Fruit fly (Drosophila melanogaster) whole organism, embryonic: ENCODE results near the gene gkt.

Source experiments
- ATbp ChIP-seq: fragments of 200-800 bp; sonication (Bioruptor generic); optimal IDR thresholded peaks from 2 replicates; lab custom pipeline; 2017; ENCODE audit warnings: missing biosample characterization, mild to moderate bottlenecking, missing genetic modification characterization, missing genetic modification reagents
- Bdp1 ChIP-seq: fragments of 200-800 bp; sonication (Bioruptor generic); optimal IDR thresholded peaks from 3 replicates; lab custom pipeline; 2016; ENCODE audit warnings: missing biosample characterization, missing genetic modification characterization
- CG10431 ChIP-seq: fragments of 200-800 bp; sonication (Bioruptor generic); optimal IDR thresholded peaks from 3 replicates; lab custom pipeline; 2018; ENCODE audit warnings: missing biosample characterization, mild to moderate bottlenecking, missing genetic modification characterization
- CG1233 ChIP-seq: fragments of 200-800 bp; sonication (Bioruptor generic); optimal IDR thresholded peaks from 4 replicates; lab custom pipeline; 2018; ENCODE audit warnings: missing biosample characterization, mild to moderate bottlenecking, missing genetic modification characterization
- CG13775 ChIP-seq: fragments of 200-800 bp; sonication (Bioruptor generic); optimal IDR thresholded peaks from 3 replicates; lab custom pipeline; 2017; ENCODE audit warnings: missing biosample characterization, mild to moderate bottlenecking, missing genetic modification characterization
- CG1647 ChIP-seq: fragments of 200-800 bp; sonication (Bioruptor generic); optimal IDR thresholded peaks from 3 replicates; lab custom pipeline; 2016; ENCODE audit warnings: missing biosample characterization, missing genetic modification characterization
- CG16863 ChIP-seq: fragments of 200-800 bp; sonication (Bioruptor generic); optimal IDR thresholded peaks from 3 replicates; lab custom pipeline; 2016; ENCODE audit warnings: missing biosample characterization, missing genetic modification characterization
- CG17328 ChIP-seq: fragments of 200-800 bp; sonication (Bioruptor generic); IDR thresholded peaks from 2 replicates; pipeline ENCODE4 v1.3.6; 2022; ENCODE audit warnings: missing biosample characterization, missing genetic modification characterization
- CG2199 ChIP-seq: fragments of 200-800 bp; sonication (Bioruptor generic); IDR thresholded peaks from 3 replicates; pipeline ENCODE4 v1.3.6; 2022; ENCODE audit warnings: missing biosample characterization, missing genetic modification characterization
- CG30403 ChIP-seq: fragments of 200-800 bp; sonication (Bioruptor generic); optimal IDR thresholded peaks from 3 replicates; lab custom pipeline; 2016; ENCODE audit warnings: missing biosample characterization, missing genetic modification characterization
- CG32532 ChIP-seq: fragments of 200-800 bp; sonication (Bioruptor generic); IDR thresholded peaks from 2 replicates; pipeline ENCODE4 v1.3.6; 2022; ENCODE audit warnings: missing biosample characterization, missing genetic modification characterization
- CG4328 ChIP-seq: fragments of 200-800 bp; sonication (Bioruptor generic); optimal IDR thresholded peaks from 3 replicates; lab custom pipeline; 2017; ENCODE audit warnings: missing biosample characterization, missing genetic modification reagents, missing genetic modification characterization
- CG5180 ChIP-seq: fragments of 200-800 bp; sonication (Bioruptor generic); optimal IDR thresholded peaks from 3 replicates; lab custom pipeline; 2017; ENCODE audit warnings: missing biosample characterization, missing genetic modification characterization, mild to moderate bottlenecking, moderate library complexity, missing genetic modification reagents
- CG5245 ChIP-seq: fragments of 200-800 bp; sonication (Bioruptor generic); optimal IDR thresholded peaks from 3 replicates; lab custom pipeline; 2016; ENCODE audit warnings: missing biosample characterization, missing genetic modification characterization
- CG6175 ChIP-seq: fragments of 200-800 bp; sonication (Bioruptor generic); IDR thresholded peaks from 3 replicates; pipeline ENCODE4 v1.3.6; 2022; ENCODE audit warnings: missing biosample characterization, missing genetic modification characterization
- CG6813 ChIP-seq: fragments of 200-800 bp; sonication (Bioruptor generic); optimal IDR thresholded peaks from 2 replicates; lab custom pipeline; 2017; ENCODE audit warnings: missing biosample characterization, missing genetic modification characterization, mild to moderate bottlenecking, moderate library complexity, missing genetic modification reagents
- CG6854 ChIP-seq: fragments of 200-800 bp; sonication (Bioruptor generic); optimal IDR thresholded peaks from 3 replicates; lab custom pipeline; 2017; ENCODE audit warnings: missing biosample characterization, mild to moderate bottlenecking, missing genetic modification characterization
- CG7372 ChIP-seq: fragments of 200-800 bp; sonication (Bioruptor generic); IDR thresholded peaks from 2 replicates; pipeline ENCODE4 v1.3.6; 2022; ENCODE audit warnings: missing biosample characterization, missing genetic modification characterization
- CG9797 ChIP-seq: fragments of 200-800 bp; sonication (Bioruptor generic); optimal IDR thresholded peaks from 3 replicates; lab custom pipeline; 2018; ENCODE audit warnings: missing biosample characterization, mild to moderate bottlenecking, missing genetic modification characterization
- CTCF ChIP-seq: fragments of 200-800 bp; sonication (Bioruptor generic); optimal IDR thresholded peaks from 2 replicates; lab custom pipeline; 2017; ENCODE audit warnings: missing biosample characterization, mild to moderate bottlenecking, missing genetic modification characterization, moderate library complexity
- Chrac-16 ChIP-seq: fragments of 200-800 bp; sonication (Bioruptor generic); optimal IDR thresholded peaks from 3 replicates; lab custom pipeline; 2016; ENCODE audit warnings: missing biosample characterization, missing genetic modification characterization
- Doc3 ChIP-seq: fragments of 200-800 bp; sonication (Bioruptor generic); IDR thresholded peaks from 3 replicates; pipeline ENCODE4 v1.3.6; 2022; ENCODE audit warnings: missing biosample characterization, missing genetic modification characterization; ENCODE audit not compliant: partially characterized antibody
- Fer3 ChIP-seq: fragments of 200-800 bp; sonication (Bioruptor generic); optimal IDR thresholded peaks from 2 replicates; lab custom pipeline; 2018; ENCODE audit warnings: missing biosample characterization, mild to moderate bottlenecking, missing genetic modification characterization, moderate library complexity
- HLH54F ChIP-seq: fragments of 200-800 bp; sonication (Bioruptor generic); optimal IDR thresholded peaks from 3 replicates; lab custom pipeline; 2016; ENCODE audit warnings: missing biosample characterization, missing genetic modification characterization
- Lhr ChIP-seq: fragments of 200-800 bp; sonication (Bioruptor generic); optimal IDR thresholded peaks from 3 replicates; lab custom pipeline; 2017; ENCODE audit warnings: mild to moderate bottlenecking, missing biosample characterization, missing genetic modification reagents, missing genetic modification characterization
- Lpt ChIP-seq: fragments of >200 bp; optimal IDR thresholded peaks from 2 replicates; lab custom pipeline; 2018; ENCODE audit warnings: missing biosample characterization, missing genetic modification characterization
- MTF-1 ChIP-seq: fragments of 200-800 bp; sonication (Bioruptor generic); optimal IDR thresholded peaks from 2 replicates; lab custom pipeline; 2018; ENCODE audit warnings: missing biosample characterization, mild to moderate bottlenecking, missing genetic modification characterization, borderline replicate concordance
- NC2β ChIP-seq: fragments of 200-800 bp; sonication (Bioruptor generic); optimal IDR thresholded peaks from 2 replicates; lab custom pipeline; 2016; ENCODE audit warnings: missing biosample characterization, missing genetic modification characterization
- NK7.1 ChIP-seq: fragments of 200-800 bp; sonication (Bioruptor generic); optimal IDR thresholded peaks from 3 replicates; lab custom pipeline; 2016; ENCODE audit warnings: missing biosample characterization, missing genetic modification characterization
- Six4 ChIP-seq: fragments of 200-800 bp; sonication (Bioruptor generic); optimal IDR thresholded peaks from 2 replicates; lab custom pipeline; 2016; ENCODE audit warnings: missing biosample characterization, missing genetic modification characterization
- Sry-δ ChIP-seq: fragments of 200-800 bp; sonication (Bioruptor generic); optimal IDR thresholded peaks from 2 replicates; lab custom pipeline; 2016; ENCODE audit warnings: missing biosample characterization, missing genetic modification characterization
- bab2 ChIP-seq: fragments of 200-800 bp; sonication (Bioruptor generic); optimal IDR thresholded peaks from 2 replicates; lab custom pipeline; 2016; ENCODE audit warnings: missing biosample characterization, missing genetic modification characterization
- bcd ChIP-seq: fragments of 200-800 bp; sonication (Bioruptor generic); optimal IDR thresholded peaks from 2 replicates; lab custom pipeline; 2017; ENCODE audit warnings: missing biosample characterization, mild to moderate bottlenecking, missing genetic modification characterization
- bigmax ChIP-seq: fragments of 200-800 bp; sonication (Bioruptor generic); optimal IDR thresholded peaks from 2 replicates; lab custom pipeline; 2018; ENCODE audit warnings: missing biosample characterization, mild to moderate bottlenecking, missing genetic modification characterization
- btn ChIP-seq: fragments of 200-800 bp; sonication (Bioruptor generic); optimal IDR thresholded peaks from 2 replicates; lab custom pipeline; 2016; ENCODE audit warnings: missing biosample characterization, missing genetic modification characterization
- cato ChIP-seq: fragments of 200-800 bp; sonication (Bioruptor generic); optimal IDR thresholded peaks from 2 replicates; lab custom pipeline; 2016; ENCODE audit warnings: missing biosample characterization, missing genetic modification characterization, borderline replicate concordance
- eyg ChIP-seq: fragments of 200-800 bp; sonication (Bioruptor generic); optimal IDR thresholded peaks from 3 replicates; lab custom pipeline; 2016; ENCODE audit warnings: missing biosample characterization, missing genetic modification characterization
- grau ChIP-seq: fragments of 200-800 bp; optimal IDR thresholded peaks from 3 replicates; lab custom pipeline; 2019; ENCODE audit warnings: missing biosample characterization, mild to moderate bottlenecking, missing genetic modification characterization, moderate library complexity
- gro ChIP-seq: fragments of 200-800 bp; sonication (Bioruptor generic); optimal IDR thresholded peaks from 2 replicates; lab custom pipeline; 2016; ENCODE audit warnings: missing biosample characterization, missing genetic modification characterization
- ham ChIP-seq: fragments of 200-800 bp; sonication (Bioruptor generic); IDR thresholded peaks from 2 replicates; pipeline ENCODE4 v1.3.6; 2022; ENCODE audit warnings: missing biosample characterization, missing genetic modification characterization
- ind ChIP-seq: fragments of 200-800 bp; sonication (Bioruptor generic); optimal IDR thresholded peaks from 3 replicates; lab custom pipeline; 2016; ENCODE audit warnings: missing biosample characterization, missing genetic modification characterization
- jumu ChIP-seq: fragments of 200-800 bp; sonication (Bioruptor generic); optimal IDR thresholded peaks from 3 replicates; lab custom pipeline; 2016; ENCODE audit warnings: missing biosample characterization, missing genetic modification characterization
- lilli ChIP-seq: fragments of 200-800 bp; sonication (Bioruptor generic); optimal IDR thresholded peaks from 3 replicates; lab custom pipeline; 2016; ENCODE audit warnings: missing biosample characterization, missing genetic modification characterization
- lola ChIP-seq, 3 experiments: fragments of >200 bp in 2 of 3; fragments of 200-800 bp in 1 of 3; sonication (Bioruptor generic) in 1 of 3; optimal IDR thresholded peaks; 2 replicates each; lab custom pipeline; 2017 to 2019; ENCODE audit warnings: missing biosample characterization in 3 of 3, missing genetic modification characterization in 3 of 3, mild to moderate bottlenecking in 1 of 3, moderate library complexity in 1 of 3
- oc ChIP-seq: fragments of 200-800 bp; sonication (Bioruptor generic); optimal IDR thresholded peaks from 2 replicates; lab custom pipeline; 2018; ENCODE audit warnings: missing biosample characterization, mild to moderate bottlenecking, missing genetic modification characterization, moderate library complexity
- pho ChIP-seq: fragments of 200-800 bp; sonication (Bioruptor generic); optimal IDR thresholded peaks from 2 replicates; lab custom pipeline; 2016; ENCODE audit warnings: missing biosample characterization, missing genetic modification characterization
- pros ChIP-seq: fragments of 200-800 bp; sonication (Bioruptor generic); optimal IDR thresholded peaks from 3 replicates; lab custom pipeline; 2019; ENCODE audit warnings: missing biosample characterization, mild to moderate bottlenecking, missing genetic modification characterization, moderate library complexity
- salm ChIP-seq: fragments of 200-800 bp; sonication (Bioruptor generic); optimal IDR thresholded peaks from 2 replicates; lab custom pipeline; 2018; ENCODE audit warnings: missing biosample characterization, mild to moderate bottlenecking, missing genetic modification characterization
- sna ChIP-seq: fragments of 200-800 bp; sonication (Bioruptor generic); IDR thresholded peaks from 2 replicates; pipeline ENCODE4 v1.3.6; 2022; ENCODE audit warnings: missing biosample characterization, missing genetic modification characterization; ENCODE audit not compliant: partially characterized antibody
- so ChIP-seq: fragments of 200-800 bp; sonication (Bioruptor generic); IDR thresholded peaks from 3 replicates; pipeline ENCODE4 v1.3.6; 2022; ENCODE audit warnings: missing biosample characterization, missing genetic modification characterization
- sob ChIP-seq: fragments of 200-800 bp; sonication (Bioruptor generic); IDR thresholded peaks from 2 replicates; pipeline ENCODE4 v1.3.6; 2022; ENCODE audit warnings: missing biosample characterization, missing genetic modification characterization
- toy ChIP-seq: fragments of 200-800 bp; sonication (Bioruptor generic); IDR thresholded peaks from 2 replicates; pipeline ENCODE4 v1.3.6; 2022; ENCODE audit warnings: missing biosample characterization, missing genetic modification characterization
- trh ChIP-seq: fragments of 200-800 bp; sonication (Bioruptor generic); optimal IDR thresholded peaks from 2 replicates; lab custom pipeline; 2016; ENCODE audit warnings: missing biosample characterization, missing genetic modification characterization

gkt gene

DNA sequence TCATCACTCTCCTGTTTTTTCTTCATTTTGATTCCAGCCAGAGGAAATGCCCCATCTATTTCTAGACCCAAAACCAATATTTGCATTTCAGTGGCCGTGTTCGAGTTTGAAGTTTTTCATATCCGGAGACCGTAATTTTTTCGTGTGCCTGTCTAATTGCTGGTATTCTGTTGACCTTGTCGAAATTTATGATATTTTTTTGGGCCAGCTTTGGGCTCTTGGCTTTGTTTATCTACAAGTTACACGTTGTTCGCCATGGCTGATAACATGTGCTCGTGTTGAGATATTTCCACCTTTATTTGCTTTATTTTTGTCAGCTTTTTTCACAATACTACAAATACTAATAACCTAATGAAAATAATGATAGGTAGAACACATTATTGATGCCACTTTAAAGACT is 38.0 kb upstream of the gkt start (continued):
- no peak for TF ChIP-seq CG10431 (GFP tag; lab: Kevin White, UChicago)
- TF ChIP-seq CG2199 (GFP tag; lab: Robert Waterston, UW) = no peak
- TF ChIP-seq ATbp (GFP tag; lab: Kevin White, UChicago) = peak; percentile 49
- TF ChIP-seq btn (GFP tag; lab: Kevin White, UChicago) = no peak
- no peak for TF ChIP-seq oc (tag; lab: Kevin White, UChicago)
- TF ChIP-seq Lpt = no peak
- no peak for TF ChIP-seq so (GFP tag; lab: Robert Waterston, UW)
- no peak for TF ChIP-seq CTCF (GFP tag; lab: Kevin White, UChicago)
- no peak for TF ChIP-seq ind (GFP tag; lab: Kevin White, UChicago)
- no peak for TF ChIP-seq bcd (GFP tag; lab: Kevin White, UChicago)
- peak; percentile 32; the same call in 1 of the 2 replicates for TF ChIP-seq sob
- TF ChIP-seq MTF-1 (GFP tag; lab: Kevin White, UChicago) = peak; percentile 34
- TF ChIP-seq pros (GFP tag; lab: Kevin White, UChicago) = no peak
- TF ChIP-seq CG17328 = no peak
- TF ChIP-seq CG5245 (GFP tag; lab: Kevin White, UChicago) = no peak
- no peak for TF ChIP-seq CG32532 (GFP tag; lab: Robert Waterston, UW)
- TF ChIP-seq Fer3 (tag; lab: Kevin White, UChicago) = no peak
- TF ChIP-seq CG16863 (GFP tag; lab: Kevin White, UChicago) = no peak
- TF ChIP-seq CG7372 (GFP tag; lab: Robert Waterston, UW) = no peak
- TF ChIP-seq CG5180 (GFP tag; lab: Kevin White, UChicago) = peak; percentile 10
- TF ChIP-seq CG4328 (GFP tag; lab: Kevin White, UChicago) = no peak
- no peak for TF ChIP-seq NK7.1 (GFP tag; lab: Kevin White, UChicago)
- no peak for TF ChIP-seq Sry-δ (GFP tag; lab: Kevin White, UChicago)
- peak; percentile 45 for TF ChIP-seq CG6813 (GFP tag; lab: Kevin White, UChicago)
- TF ChIP-seq NC2β (GFP tag; lab: Kevin White, UChicago) = peak; percentile 7
- TF ChIP-seq gro (GFP tag; lab: Kevin White, UChicago) = no peak
- TF ChIP-seq CG9797 (GFP tag; lab: Kevin White, UChicago) = no peak
- peak; percentile 5 for TF ChIP-seq Bdp1 (GFP tag; lab: Kevin White, UChicago)
- TF ChIP-seq CG1233 (GFP tag; lab: Kevin White, UChicago) = peak; percentile 42
- no peak for TF ChIP-seq cato (GFP tag; lab: Kevin White, UChicago)
- no peak for TF ChIP-seq CG1647 (GFP tag; lab: Kevin White, UChicago)
- TF ChIP-seq Chrac-16 (GFP tag; lab: Kevin White, UChicago) = no peak
- no peak for TF ChIP-seq toy
- no peak for TF ChIP-seq lilli (GFP tag; lab: Kevin White, UChicago)
- peak; percentile 13 for TF ChIP-seq CG6854 (GFP tag; lab: Kevin White, UChicago)
- no peak for TF ChIP-seq jumu (GFP tag; lab: Kevin White, UChicago)
- no peak for TF ChIP-seq bigmax (GFP tag; lab: Kevin White, UChicago)
- no peak for TF ChIP-seq ham (GFP tag; lab: Robert Waterston, UW)
- no peak for TF ChIP-seq bab2 (GFP tag; lab: Kevin White, UChicago)
- TF ChIP-seq trh (GFP tag; lab: Kevin White, UChicago) = no peak
- no peak for TF ChIP-seq CG30403
- TF ChIP-seq salm (tag; lab: Kevin White, UChicago) = no peak
- TF ChIP-seq grau (tag; lab: Kevin White, UChicago) = no peak
- TF ChIP-seq Doc3 = no peak
- no peak for TF ChIP-seq Lhr (GFP tag; lab: Kevin White, UChicago)
- TF ChIP-seq HLH54F (GFP tag; lab: Kevin White, UChicago) = peak; percentile 19
- peak; percentile 0 for TF ChIP-seq pho (GFP tag; lab: Kevin White, UChicago)
- TF ChIP-seq CG13775 = no peak
- TF ChIP-seq eyg = no peak
- TF ChIP-seq CG6175 = no peak
- TF ChIP-seq sna (GFP tag; lab: Robert Waterston, UW) = no peak
- no peak for TF ChIP-seq Six4 (GFP tag; lab: Kevin White, UChicago)
- TF ChIP-seq lola (GFP tag; optimal IDR thresholded peaks at IDR 0.05; lab: Kevin White, UChicago) = no peak
